Fruit fly (Drosophila melanogaster): ENCODE data around the gene MED26.

DNA sequence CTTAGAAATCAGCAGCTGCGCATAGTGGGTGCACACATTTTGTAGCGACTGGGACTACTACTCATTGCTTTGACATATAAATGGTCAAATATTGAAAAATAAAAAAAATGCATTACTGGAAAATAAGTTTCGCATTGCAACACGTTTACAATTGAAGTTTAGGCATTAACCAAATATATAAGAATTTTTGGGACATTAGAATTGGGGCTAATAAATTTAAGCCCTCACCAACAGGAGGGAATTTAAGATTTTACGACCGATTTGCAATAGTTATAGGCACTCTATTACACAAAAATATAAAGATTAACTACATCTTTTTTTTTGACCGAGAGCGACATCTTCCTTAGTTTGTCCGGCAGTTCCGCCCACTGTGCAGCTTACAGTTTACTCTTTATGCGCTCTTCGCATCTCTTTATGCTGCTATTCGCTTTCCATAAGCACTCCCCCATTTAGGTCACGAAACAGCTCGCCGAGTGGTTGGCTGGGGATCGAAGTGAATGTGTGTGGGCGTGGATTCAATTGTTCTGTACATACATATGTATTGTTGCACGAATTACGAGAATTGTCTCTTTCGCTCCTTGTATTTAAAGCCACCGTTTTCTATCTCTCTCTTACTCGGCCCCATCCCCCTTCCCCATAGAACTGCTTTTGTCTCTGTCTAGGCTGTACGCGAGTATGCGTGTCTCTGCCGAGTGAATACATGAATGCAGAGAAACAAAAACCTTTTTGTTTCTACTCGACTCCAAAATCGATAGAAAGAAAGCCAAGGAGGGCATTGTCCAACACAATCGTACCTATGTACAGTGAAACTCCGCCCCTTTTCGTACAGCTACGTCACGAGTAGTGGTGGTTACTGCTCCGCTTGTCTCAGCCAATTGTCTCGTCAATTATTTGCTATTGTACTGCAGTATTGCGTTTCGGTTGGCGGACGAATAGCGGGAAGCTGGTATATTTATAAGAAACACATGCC is 18.9 kb upstream of the MED26 start:
- TF ChIP-seq h (optimal IDR thresholded peaks at IDR 0.05) (no peak), psq (optimal IDR thresholded peaks at IDR 0.05) (no peak), Sin3A (optimal IDR thresholded peaks at IDR 0.05) (no peak)

Data from Kc167 (cell line).